Fruit fly (Drosophila melanogaster): ENCODE results near the gene CHKov1.
A peak's percentile ranks its signal among the peaks of the same experiment; 100 is the strongest.

The CHKov1 gene

DNA sequence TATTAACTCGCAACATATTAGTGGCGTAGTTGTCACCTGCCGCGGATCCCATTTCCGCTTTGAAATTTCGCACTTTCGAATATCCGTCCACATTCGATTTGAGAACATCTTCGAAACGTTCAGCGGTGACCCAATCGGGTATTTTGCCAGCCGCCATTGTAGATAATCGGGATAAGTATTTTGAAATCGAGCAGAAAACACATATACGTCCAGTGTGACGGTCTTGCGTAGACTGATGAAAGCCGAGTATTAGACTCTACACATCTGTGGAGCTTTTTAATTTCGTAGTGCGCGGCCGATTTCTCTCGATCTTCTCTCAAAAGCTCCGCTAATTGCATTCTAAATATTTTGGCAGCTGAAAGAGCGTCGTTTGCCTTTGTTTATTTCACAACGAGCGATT, at the start of gene CHKov1:
Gene CHKov1, minus strand, starts transcription at position 238 of the 400 bp plus-strand sequence.
- TF ChIP-seq psq (GFP tag; optimal IDR thresholded peaks at IDR 0.05) = no peak
- TF ChIP-seq Hr83 (GFP tag; optimal IDR thresholded peaks at IDR 0.05; ENCODE audit: poor library complexity, severe bottlenecking) = no peak
- peak; percentile 31 for TF ChIP-seq Rel (GFP tag; optimal IDR thresholded peaks at IDR 0.05)
- TF ChIP-seq Rel (tag; optimal IDR thresholded peaks at IDR 0.05) = peak; percentile 84
- TF ChIP-seq Sp1 (GFP tag; optimal IDR thresholded peaks at IDR 0.05) = no peak
- no peak for TF ChIP-seq foxo (GFP tag; optimal IDR thresholded peaks at IDR 0.05)
- peak; percentile 14 for TF ChIP-seq Vsx2 (GFP tag; optimal IDR thresholded peaks at IDR 0.05; ENCODE audit: partially characterized antibody)
- TF ChIP-seq Abd-B (GFP tag; optimal IDR thresholded peaks at IDR 0.05) = no peak
- TF ChIP-seq sage (GFP tag; optimal IDR thresholded peaks at IDR 0.05) = no peak
- peak; percentile 40 for TF ChIP-seq Dif (GFP tag; optimal IDR thresholded peaks at IDR 0.05; ENCODE audit: partially characterized antibody)
- peak; percentile 9 to 15 for TF ChIP-seq dl (GFP tag; optimal IDR thresholded peaks at IDR 0.05; ENCODE audit: insufficient read depth in 1 of 2, partially characterized antibody in 2 of 2)
- TF ChIP-seq OdsH (GFP tag; optimal IDR thresholded peaks at IDR 0.05) = peak; percentile 42
- no peak for TF ChIP-seq Dfd (GFP tag; optimal IDR thresholded peaks at IDR 0.05)
- no peak for TF ChIP-seq pan (optimal IDR thresholded peaks at IDR 0.05)
- peak; percentile 33 for TF ChIP-seq rgr (GFP tag; optimal IDR thresholded peaks at IDR 0.05)

DNA sequence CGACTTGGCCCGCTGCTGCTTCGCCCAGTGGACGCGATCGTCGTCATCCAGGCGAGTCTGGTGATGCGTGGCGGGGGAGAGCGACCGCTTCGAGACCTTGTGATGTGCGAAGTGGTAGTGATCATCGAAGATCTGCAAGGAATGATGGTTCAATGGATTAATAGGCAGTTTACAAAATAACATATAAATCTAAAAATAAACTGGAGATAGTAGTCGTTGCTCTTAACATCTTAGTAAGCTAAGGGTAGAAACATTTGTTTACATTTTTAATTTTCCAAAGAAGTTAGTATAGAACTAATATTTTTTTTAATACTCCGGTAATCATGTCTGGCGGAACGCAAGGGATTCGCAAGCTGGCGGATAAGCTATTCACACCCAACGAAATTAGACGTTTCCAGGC, 28.9 kb upstream of the CHKov1 start, which contains the start of gene ND-49L:
Gene ND-49L, plus strand, starts transcription at position 301 of the 400 bp plus-strand sequence.
- TF ChIP-seq usp (GFP tag; optimal IDR thresholded peaks at IDR 0.05) (no peak), brk (GFP tag; optimal IDR thresholded peaks at IDR 0.05) (no peak), Hr83 (GFP tag; optimal IDR thresholded peaks at IDR 0.05; ENCODE audit: poor library complexity, severe bottlenecking) (no peak)

DNA sequence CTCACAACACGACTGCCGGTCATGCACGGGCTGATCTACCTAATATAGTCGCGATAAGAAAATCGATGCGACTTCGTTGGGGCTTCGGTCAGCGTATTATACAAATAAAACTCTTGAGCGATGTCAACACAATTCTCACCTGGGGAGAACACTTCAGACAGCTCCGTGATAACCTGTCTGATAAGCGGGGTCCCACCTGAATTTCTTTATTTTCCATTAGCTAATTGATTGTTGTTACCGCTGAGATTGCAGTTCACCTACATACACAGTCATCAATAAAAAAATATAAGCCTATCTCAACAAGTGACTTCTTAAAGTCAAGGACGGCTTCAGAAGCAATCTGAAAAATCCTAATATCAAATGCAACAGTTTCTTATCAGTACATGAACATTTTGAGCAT, 17.8 kb upstream of the CHKov1 start, which contains the start of gene tobi:
Gene tobi, minus strand, starts transcription at position 23 of the 400 bp plus-strand sequence.
- no peak for TF ChIP-seq Dif (GFP tag; optimal IDR thresholded peaks at IDR 0.05; ENCODE audit: partially characterized antibody)
- no peak for TF ChIP-seq sv (GFP tag; optimal IDR thresholded peaks at IDR 0.05)
- no peak for TF ChIP-seq ey (GFP tag; optimal IDR thresholded peaks at IDR 0.05)
- no peak for TF ChIP-seq GATAd (GFP tag; optimal IDR thresholded peaks at IDR 0.05)
- no peak for TF ChIP-seq jim (GFP tag; optimal IDR thresholded peaks at IDR 0.05)
- no peak for TF ChIP-seq Hr83 (GFP tag; optimal IDR thresholded peaks at IDR 0.05; ENCODE audit: poor library complexity, severe bottlenecking)
- no peak for TF ChIP-seq CrebA (GFP tag; optimal IDR thresholded peaks at IDR 0.05; ENCODE audit: borderline replicate concordance)
- TF ChIP-seq tai (GFP tag; optimal IDR thresholded peaks at IDR 0.05) = no peak

DNA sequence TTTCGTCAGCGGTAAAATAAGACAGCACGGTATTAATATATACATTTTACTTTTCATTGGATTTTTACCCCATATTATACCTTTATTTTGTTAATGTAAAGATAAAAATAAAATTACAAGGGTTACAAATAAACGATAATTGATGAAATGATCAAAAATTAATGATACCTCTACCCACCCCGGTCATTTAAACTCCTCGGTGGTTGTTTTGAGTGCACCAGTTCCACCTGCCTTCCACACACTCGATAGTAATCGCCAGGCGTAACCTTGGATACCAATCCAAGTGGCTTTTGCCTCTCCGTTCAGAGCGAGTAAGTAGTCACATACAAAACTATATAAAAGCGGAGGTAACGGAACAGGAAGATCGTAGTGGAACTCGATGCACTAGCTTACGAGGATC, 10.8 kb upstream of the CHKov1 start, which contains the start of gene rha:
Gene rha, plus strand, starts transcription at position 301 of the 400 bp plus-strand sequence.
- no peak for TF ChIP-seq tai (GFP tag; optimal IDR thresholded peaks at IDR 0.05)
- TF ChIP-seq lola (GFP tag; optimal IDR thresholded peaks at IDR 0.05) = no peak
- TF ChIP-seq Dfd (GFP tag; optimal IDR thresholded peaks at IDR 0.05) = no peak
- no peak for TF ChIP-seq h (GFP tag; optimal IDR thresholded peaks at IDR 0.05)
- TF ChIP-seq dsf (GFP tag; optimal IDR thresholded peaks at IDR 0.05; ENCODE audit: borderline replicate concordance) = no peak
- TF ChIP-seq Abd-B (GFP tag; optimal IDR thresholded peaks at IDR 0.05) = no peak

DNA sequence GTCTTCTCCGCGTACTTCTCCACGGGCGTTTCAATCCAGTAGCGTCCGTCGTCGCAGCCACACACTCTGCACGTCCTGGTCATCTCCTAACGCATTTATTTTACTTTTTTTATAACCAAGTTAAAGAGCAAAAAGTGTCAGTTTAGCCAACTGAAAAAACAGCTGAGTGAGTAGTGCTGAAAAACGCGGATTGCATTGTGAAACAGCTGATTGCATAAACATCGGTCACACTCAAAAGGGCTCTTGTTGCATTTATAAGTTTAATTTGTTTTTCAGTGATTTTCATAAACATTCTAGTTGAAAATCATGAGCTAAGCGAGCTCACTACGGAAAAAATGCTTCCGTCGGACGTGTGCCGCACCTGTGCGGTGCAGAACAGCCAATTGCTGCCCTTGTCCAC, 5.9 kb upstream of the CHKov1 start, which contains the start of the genes CG10669 and CG11902:
Gene CG10669, minus strand, starts transcription at position 179 of the 400 bp plus-strand sequence.
Gene CG11902, plus strand, starts transcription at position 193 of the 400 bp plus-strand sequence.
- TF ChIP-seq rgr (GFP tag; optimal IDR thresholded peaks at IDR 0.05) = no peak
- TF ChIP-seq lola (GFP tag; optimal IDR thresholded peaks at IDR 0.05) = no peak
- TF ChIP-seq Hr83 (GFP tag; optimal IDR thresholded peaks at IDR 0.05; ENCODE audit: poor library complexity, severe bottlenecking) = peak; percentile 18
- no peak for TF ChIP-seq OdsH (GFP tag; optimal IDR thresholded peaks at IDR 0.05)

DNA sequence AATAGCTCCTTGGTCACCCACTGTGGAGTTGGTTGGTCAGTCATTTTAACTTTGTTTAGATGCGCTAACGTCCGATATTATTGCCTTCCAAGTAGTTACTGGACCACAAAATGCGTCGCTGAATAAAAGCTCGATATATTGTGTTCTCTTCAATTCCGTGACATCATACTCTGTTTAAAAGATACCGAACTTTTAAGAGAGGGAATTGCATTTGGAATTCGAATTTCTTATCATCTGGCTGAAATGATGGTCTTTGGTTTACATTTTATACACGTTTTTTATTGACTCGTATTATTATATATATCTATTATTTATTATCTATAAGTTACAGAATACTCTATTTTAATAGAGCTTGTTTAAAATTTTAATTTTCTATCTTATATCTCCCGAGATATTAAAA, 2.0 kb upstream of the CHKov1 start, which contains the start of gene CHKov2:
Gene CHKov2, minus strand, starts transcription at position 101 of the 400 bp plus-strand sequence.
- TF ChIP-seq jim (GFP tag; optimal IDR thresholded peaks at IDR 0.05) (no peak), ey (GFP tag; optimal IDR thresholded peaks at IDR 0.05) (no peak), Hr83 (GFP tag; optimal IDR thresholded peaks at IDR 0.05; ENCODE audit: poor library complexity, severe bottlenecking) (no peak), GATAd (GFP tag; optimal IDR thresholded peaks at IDR 0.05) (no peak), Rel (GFP tag; optimal IDR thresholded peaks at IDR 0.05) (no peak), Rel (tag; optimal IDR thresholded peaks at IDR 0.05) (no peak), Hnf4 (GFP tag; optimal IDR thresholded peaks at IDR 0.05) (no peak), Dif (GFP tag; optimal IDR thresholded peaks at IDR 0.05; ENCODE audit: partially characterized antibody) (no peak), psq (GFP tag; optimal IDR thresholded peaks at IDR 0.05) (no peak), Vsx2 (GFP tag; optimal IDR thresholded peaks at IDR 0.05; ENCODE audit: partially characterized antibody) (no peak), pan (optimal IDR thresholded peaks at IDR 0.05) (no peak), sage (GFP tag; optimal IDR thresholded peaks at IDR 0.05) (no peak), Mio (GFP tag; optimal IDR thresholded peaks at IDR 0.05) (no peak), Jra (GFP tag; optimal IDR thresholded peaks at IDR 0.05) (no peak), Hr78 (GFP tag; optimal IDR thresholded peaks at IDR 0.05) (no peak), OdsH (GFP tag; optimal IDR thresholded peaks at IDR 0.05) (no peak), woc (GFP tag; optimal IDR thresholded peaks at IDR 0.05) (no peak), rgr (GFP tag; optimal IDR thresholded peaks at IDR 0.05) (no peak), brk (GFP tag; optimal IDR thresholded peaks at IDR 0.05) (no peak), br (GFP tag; optimal IDR thresholded peaks at IDR 0.05) (no peak), Abd-B (GFP tag; optimal IDR thresholded peaks at IDR 0.05) (no peak)
